Worm (Caenorhabditis elegans): ENCODE measurements around the gene spcs-2.
A peak's percentile ranks its signal among the peaks of the same experiment; 100 is the strongest.

The spcs-2 gene

ce11 chrIII:12842858-12843257, 32.0 kb upstream of the spcs-2 start:
- no peak for TF ChIP-seq lsy-12 (tag; optimal IDR thresholded peaks at IDR 0.05)
- TF ChIP-seq nhr-237 (tag; optimal IDR thresholded peaks at IDR 0.05) = no peak
- no peak for TF ChIP-seq sea-2 (GFP tag; optimal IDR thresholded peaks at IDR 0.05)
- peak; percentile 23 for TF ChIP-seq nhr-43 (tag; optimal IDR thresholded peaks at IDR 0.05; ENCODE audit: poor library complexity, severe bottlenecking)
- peak; percentile 40 for TF ChIP-seq nfya-1 (tag; optimal IDR thresholded peaks at IDR 0.05; ENCODE audit: insufficient read depth)
- no peak for TF ChIP-seq snpc-4 (tag; optimal IDR thresholded peaks at IDR 0.05)
- no peak for TF ChIP-seq nhr-77 (tag; optimal IDR thresholded peaks at IDR 0.05)
- TF ChIP-seq nhr-25 (tag; optimal IDR thresholded peaks at IDR 0.05) = no peak
- TF ChIP-seq fos-1 (tag; optimal IDR thresholded peaks at IDR 0.05) = no peak
- TF ChIP-seq zag-1 (tag; optimal IDR thresholded peaks at IDR 0.05) = no peak
- no peak for TF ChIP-seq egl-27 (tag; optimal IDR thresholded peaks at IDR 0.05)
- peak; percentile 8 for TF ChIP-seq hmg-11 (tag; optimal IDR thresholded peaks at IDR 0.05)
- no peak for TF ChIP-seq ceh-9 (tag; optimal IDR thresholded peaks at IDR 0.05)

ce11 chrIII:12847623-12848022, 27.2 kb upstream of the spcs-2 start:
- TF ChIP-seq pha-4 (tag; optimal IDR thresholded peaks at IDR 0.05) (no peak), pqm-1 (tag; optimal IDR thresholded peaks at IDR 0.05) (peak; percentile 43), elt-2 (tag; optimal IDR thresholded peaks at IDR 0.05) (peak; percentile 4), nhr-76 (tag; optimal IDR thresholded peaks at IDR 0.05) (no peak), elt-1 (tag; optimal IDR thresholded peaks at IDR 0.05) (peak; percentile 25), zag-1 (tag; optimal IDR thresholded peaks at IDR 0.05) (no peak), ceh-16 (tag; optimal IDR thresholded peaks at IDR 0.05) (no peak), nhr-12 (tag; optimal IDR thresholded peaks at IDR 0.05) (no peak), daf-12 (tag; optimal IDR thresholded peaks at IDR 0.05) (no peak), elt-3 (tag; optimal IDR thresholded peaks at IDR 0.05) (peak in 1 of 3 experiments; percentile 78), ceh-82 (tag; optimal IDR thresholded peaks at IDR 0.05) (no peak), fos-1 (tag; optimal IDR thresholded peaks at IDR 0.05) (peak; percentile 29), lin-15B (tag; optimal IDR thresholded peaks at IDR 0.05) (peak; percentile 48), nhr-25 (tag; optimal IDR thresholded peaks at IDR 0.05) (peak; percentile 38), nhr-11 (tag; optimal IDR thresholded peaks at IDR 0.05) (no peak)

ce11 chrIII:12848981-12849589, 25.7 kb upstream of the spcs-2 start:
- peak; percentile 43 for TF ChIP-seq daf-12 (tag; optimal IDR thresholded peaks at IDR 0.05)
- no peak for TF ChIP-seq tbx-2 (tag; optimal IDR thresholded peaks at IDR 0.05)
- TF ChIP-seq nhr-28 (tag; optimal IDR thresholded peaks at IDR 0.05) = no peak
- peak; percentile 83 for TF ChIP-seq nhr-25 (tag; optimal IDR thresholded peaks at IDR 0.05)
- no peak for TF ChIP-seq ceh-16 (tag; optimal IDR thresholded peaks at IDR 0.05)
- peak; percentile 94 for TF ChIP-seq nhr-23 (tag; optimal IDR thresholded peaks at IDR 0.05)
- peak; percentile 49 to 95 (median 82) for TF ChIP-seq elt-3 (tag; optimal IDR thresholded peaks at IDR 0.05)
- TF ChIP-seq snpc-4 (tag; optimal IDR thresholded peaks at IDR 0.05) = no peak
- peak; percentile 20 for TF ChIP-seq lin-15B (tag; optimal IDR thresholded peaks at IDR 0.05)
- TF ChIP-seq nhr-237 (tag; optimal IDR thresholded peaks at IDR 0.05) = no peak
- TF ChIP-seq nfya-1 (tag; optimal IDR thresholded peaks at IDR 0.05; ENCODE audit: insufficient read depth) = no peak
- TF ChIP-seq elt-2 (tag; optimal IDR thresholded peaks at IDR 0.05) = no peak
- TF ChIP-seq nhr-43 (tag; optimal IDR thresholded peaks at IDR 0.05; ENCODE audit: poor library complexity, severe bottlenecking) = peak; percentile 86
- peak; percentile 59 for TF ChIP-seq unc-62 (GFP tag; optimal IDR thresholded peaks at IDR 0.05)
- no peak for TF ChIP-seq sea-2 (GFP tag; optimal IDR thresholded peaks at IDR 0.05)
- TF ChIP-seq lin-39 (tag; optimal IDR thresholded peaks at IDR 0.05) = no peak
- peak; percentile 20 for TF ChIP-seq ceh-28 (tag; optimal IDR thresholded peaks at IDR 0.05)
- no peak for TF ChIP-seq aly-2 (tag; optimal IDR thresholded peaks at IDR 0.05)
- no peak for TF ChIP-seq jun-1 (tag; optimal IDR thresholded peaks at IDR 0.05)
- no peak for TF ChIP-seq hmg-11 (tag; optimal IDR thresholded peaks at IDR 0.05)
- peak; percentile 21 for TF ChIP-seq R02D3.7 (tag; optimal IDR thresholded peaks at IDR 0.05)
- no peak for TF ChIP-seq zag-1 (tag; optimal IDR thresholded peaks at IDR 0.05)
- TF ChIP-seq nhr-12 (tag; optimal IDR thresholded peaks at IDR 0.05) = no peak
- TF ChIP-seq nhr-11 (tag; optimal IDR thresholded peaks at IDR 0.05) = no peak
- no peak for TF ChIP-seq nhr-76 (tag; optimal IDR thresholded peaks at IDR 0.05)

ce11 chrIII:12849691-12850090, 25.1 kb upstream of the spcs-2 start:
- no peak for TF ChIP-seq R02D3.7 (tag; optimal IDR thresholded peaks at IDR 0.05)
- TF ChIP-seq nhr-23 (tag; optimal IDR thresholded peaks at IDR 0.05) = no peak
- TF ChIP-seq pqm-1 (tag; optimal IDR thresholded peaks at IDR 0.05) = peak; percentile 37
- no peak for TF ChIP-seq nhr-12 (tag; optimal IDR thresholded peaks at IDR 0.05)
- no peak for TF ChIP-seq elt-3 (tag; optimal IDR thresholded peaks at IDR 0.05)
- TF ChIP-seq jun-1 (tag; optimal IDR thresholded peaks at IDR 0.05) = no peak
- TF ChIP-seq skn-1 (tag; optimal IDR thresholded peaks at IDR 0.05) = no peak
- peak; percentile 37 for TF ChIP-seq elt-2 (tag; optimal IDR thresholded peaks at IDR 0.05)

Measured in whole organism, L3 larva.